Fruit fly (Drosophila melanogaster): Measurements from ENCODE around the gene Ge-1.

Gene Ge-1

dm6 chr2L:11113011-11113528 is 12.4 kb upstream of the Ge-1 start, which contains the start of gene Idua (continued):
- TF ChIP-seq CG16813 (GFP tag; IDR thresholded peaks at IDR 0.05; ENCODE audit: partially characterized antibody), result no peak
- TF ChIP-seq en (GFP tag; optimal IDR thresholded peaks at IDR 0.05), result no peak
- peak; percentile 82 for TF ChIP-seq Med (GFP tag)
- no peak for TF ChIP-seq crol (GFP tag; IDR thresholded peaks at IDR 0.05)
- no peak for TF ChIP-seq Bgb (GFP tag; IDR thresholded peaks at IDR 0.05; ENCODE audit: partially characterized antibody)
- no peak for TF ChIP-seq NC2α (GFP tag; optimal IDR thresholded peaks at IDR 0.05)
- TF ChIP-seq CG3995 (GFP tag; optimal IDR thresholded peaks at IDR 0.05), result no peak
- peak; percentile 26 for TF ChIP-seq Bteb2 (GFP tag; optimal IDR thresholded peaks at IDR 0.05)
- no peak for TF ChIP-seq oc (tag; optimal IDR thresholded peaks at IDR 0.05)
- TF ChIP-seq Abd-B (GFP tag; optimal IDR thresholded peaks at IDR 0.05), result peak; percentile 13
- TF ChIP-seq Fer3 (tag; optimal IDR thresholded peaks at IDR 0.05), result peak; percentile 53
- TF ChIP-seq Poxn (GFP tag; IDR thresholded peaks at IDR 0.05), result no peak
- TF ChIP-seq jing (GFP tag; optimal IDR thresholded peaks at IDR 0.05), result no peak
- TF ChIP-seq CG18764 (GFP tag; optimal IDR thresholded peaks at IDR 0.05), result no peak
- TF ChIP-seq disco-r (GFP tag; optimal IDR thresholded peaks at IDR 0.05), result no peak
- peak; percentile 52 for TF ChIP-seq Hr3 (GFP tag; optimal IDR thresholded peaks at IDR 0.05)
- TF ChIP-seq knrl (GFP tag; IDR thresholded peaks at IDR 0.05; ENCODE audit: partially characterized antibody), result no peak
- TF ChIP-seq CG6254 (GFP tag; optimal IDR thresholded peaks at IDR 0.05), result peak; percentile 70
- no peak for TF ChIP-seq stwl (tag; optimal IDR thresholded peaks at IDR 0.05)
- peak; percentile 89 for TF ChIP-seq Fer1 (GFP tag; optimal IDR thresholded peaks at IDR 0.05)
- peak; percentile 25; the same call in 1 of the 2 replicates for TF ChIP-seq CG10366 (GFP tag; IDR thresholded peaks at IDR 0.05)
- TF ChIP-seq Drgx (GFP tag; IDR thresholded peaks at IDR 0.05), result peak; percentile 25; the same call in 1 of the 2 replicates
- TF ChIP-seq Tbp (GFP tag; optimal IDR thresholded peaks at IDR 0.05), result no peak
- no peak for TF ChIP-seq ham (GFP tag; IDR thresholded peaks at IDR 0.05)
- TF ChIP-seq jumu (GFP tag; optimal IDR thresholded peaks at IDR 0.05), result no peak
- peak; percentile 61 for TF ChIP-seq peb (GFP tag; IDR thresholded peaks at IDR 0.05)
- peak; percentile 66 for TF ChIP-seq CG12219 (GFP tag; optimal IDR thresholded peaks at IDR 0.05)
- TF ChIP-seq Nf-YC (tag; optimal IDR thresholded peaks at IDR 0.05), result no peak
- no peak for TF ChIP-seq gcm (GFP tag; optimal IDR thresholded peaks at IDR 0.05)
- peak; percentile 29 for TF ChIP-seq run (tag; optimal IDR thresholded peaks at IDR 0.05)
- peak; percentile 69; the same call in 2 of the 3 replicates for TF ChIP-seq CG11093 (GFP tag; IDR thresholded peaks at IDR 0.05)
- no peak for TF ChIP-seq CG10321 (GFP tag; IDR thresholded peaks at IDR 0.05)
- TF ChIP-seq D19A (tag; optimal IDR thresholded peaks at IDR 0.05), result no peak
- TF ChIP-seq ro (GFP tag; IDR thresholded peaks at IDR 0.05), result no peak
- no peak for TF ChIP-seq Elba2 (GFP tag; optimal IDR thresholded peaks at IDR 0.05)
- peak; percentile 66 for TF ChIP-seq CG10267 (tag; optimal IDR thresholded peaks at IDR 0.05)
- TF ChIP-seq CG4617 (GFP tag; optimal IDR thresholded peaks at IDR 0.05; ENCODE audit: borderline replicate concordance), result no peak
- TF ChIP-seq bsh (GFP tag; optimal IDR thresholded peaks at IDR 0.05), result peak; percentile 57 to 64
- no peak for TF ChIP-seq CG1792 (GFP tag; optimal IDR thresholded peaks at IDR 0.05)
- TF ChIP-seq CG31441 (GFP tag; IDR thresholded peaks at IDR 0.05), result no peak
- TF ChIP-seq her (GFP tag; optimal IDR thresholded peaks at IDR 0.05), result no peak
- TF ChIP-seq ttk (GFP tag; IDR thresholded peaks at IDR 0.05), result peak; percentile 30; the same call in 1 of the 2 replicates
- no peak for TF ChIP-seq hbn (GFP tag; IDR thresholded peaks at IDR 0.05; ENCODE audit: partially characterized antibody)
- TF ChIP-seq kni (GFP tag; optimal IDR thresholded peaks at IDR 0.05), result no peak
- no peak for TF ChIP-seq CG12744 (GFP tag; optimal IDR thresholded peaks at IDR 0.05)
- TF ChIP-seq Gsc (GFP tag; IDR thresholded peaks at IDR 0.05), result 0 out of 2 replicates have a peak, but pooled peaks have one; percentile 7
- no peak for TF ChIP-seq ATbp (GFP tag; optimal IDR thresholded peaks at IDR 0.05)
- TF ChIP-seq Dip2 (GFP tag; IDR thresholded peaks at IDR 0.05), result no peak
- peak; percentile 74 for TF ChIP-seq CG6689 (GFP tag; IDR thresholded peaks at IDR 0.05)
- no peak for TF ChIP-seq CG2712 (tag; optimal IDR thresholded peaks at IDR 0.05)
- TF ChIP-seq CG34422 (GFP tag; IDR thresholded peaks at IDR 0.05), result no peak; the same call in 2 of the 3 replicates

All from whole organism, embryonic.